Worm (Caenorhabditis elegans): ENCODE results near the gene C45G9.8.

- TF ChIP-seq aha-1 (tag; optimal IDR thresholded peaks at IDR 0.05): no peak
- no peak for TF ChIP-seq alr-1 (tag; optimal IDR thresholded peaks at IDR 0.05; ENCODE audit: borderline replicate concordance)
- TF ChIP-seq lsy-2 (tag; optimal IDR thresholded peaks at IDR 0.05): no peak
- TF ChIP-seq rnt-1 (tag; optimal IDR thresholded peaks at IDR 0.05): no peak
- TF ChIP-seq nhr-237 (tag; optimal IDR thresholded peaks at IDR 0.05): no peak
- no peak for TF ChIP-seq nhr-20 (tag; optimal IDR thresholded peaks at IDR 0.05)
- no peak for TF ChIP-seq egl-27 (tag; optimal IDR thresholded peaks at IDR 0.05)
- TF ChIP-seq ceh-82 (tag; optimal IDR thresholded peaks at IDR 0.05): no peak
Measured at ce11 chrIII:5021689-5022088, 31.8 kb downstream of the C45G9.8 start, which contains the start of gene R144.3.

Data from whole organism, L1 larva.